Fruit fly (Drosophila melanogaster) whole organism, embryonic: ENCODE results near the gene PCNA2.

Experiments used
- Ada2b ChIP-seq: fragments of 200-800 bp; sonication (Bioruptor generic); IDR thresholded peaks from 2 replicates; pipeline ENCODE4 v1.3.6; 2022; ENCODE audit warnings: missing biosample characterization, missing genetic modification characterization
- Aef1 ChIP-seq: fragments of 200-800 bp; sonication (Bioruptor generic); IDR thresholded peaks from 3 replicates; pipeline ENCODE4 v1.3.6; 2022; ENCODE audit warnings: missing biosample characterization, missing genetic modification characterization
- Bgb ChIP-seq: fragments of 200-800 bp; sonication (Bioruptor generic); IDR thresholded peaks from 2 replicates; pipeline ENCODE4 v1.3.6; 2022; ENCODE audit warnings: missing biosample characterization, missing genetic modification characterization; ENCODE audit not compliant: partially characterized antibody
- C15 ChIP-seq: fragments of 200-800 bp; sonication (Bioruptor generic); IDR thresholded peaks from 3 replicates; pipeline ENCODE4 v1.3.6; 2022; ENCODE audit warnings: missing biosample characterization, missing genetic modification characterization
- CG11085 ChIP-seq: fragments of 200-800 bp; sonication (Bioruptor generic); IDR thresholded peaks from 2 replicates; pipeline ENCODE4 v1.3.6; 2022; ENCODE audit warnings: missing biosample characterization, missing genetic modification characterization
- CG11504 ChIP-seq: fragments of 200-800 bp; sonication (Bioruptor generic); optimal IDR thresholded peaks from 3 replicates; lab custom pipeline; 2019; ENCODE audit warnings: missing biosample characterization, mild to moderate bottlenecking, missing genetic modification characterization, moderate library complexity
- CG11695 ChIP-seq: fragments of 200-800 bp; sonication (Bioruptor generic); IDR thresholded peaks from 3 replicates; pipeline ENCODE4 v1.3.6; 2022; ENCODE audit warnings: missing biosample characterization, missing genetic modification characterization
- CG11696 ChIP-seq: fragments of 200-800 bp; sonication (Bioruptor generic); IDR thresholded peaks from 2 replicates; pipeline ENCODE4 v1.3.6; 2022; ENCODE audit warnings: missing biosample characterization, missing genetic modification characterization
- CG12236 ChIP-seq: fragments of 200-800 bp; sonication (Bioruptor generic); optimal IDR thresholded peaks from 2 replicates; lab custom pipeline; 2016; ENCODE audit warnings: missing biosample characterization, missing genetic modification characterization
- CG14014 ChIP-seq: fragments of 200-800 bp; sonication (Bioruptor generic); IDR thresholded peaks from 2 replicates; pipeline ENCODE4 v1.3.6; 2022; ENCODE audit warnings: missing biosample characterization, missing genetic modification characterization
- CG2875 ChIP-seq: fragments of 200-800 bp; sonication (Bioruptor generic); optimal IDR thresholded peaks from 2 replicates; lab custom pipeline; 2017; ENCODE audit warnings: missing biosample characterization, mild to moderate bottlenecking, missing genetic modification characterization, missing genetic modification reagents
- CG3163 ChIP-seq: fragments of 200-800 bp; sonication (Bioruptor generic); optimal IDR thresholded peaks from 3 replicates; lab custom pipeline; 2016; ENCODE audit warnings: missing biosample characterization, missing genetic modification characterization
- CG3847 ChIP-seq: fragments of 200-800 bp; sonication (Bioruptor generic); IDR thresholded peaks from 2 replicates; pipeline ENCODE4 v1.3.6; 2022; ENCODE audit warnings: missing biosample characterization, missing genetic modification characterization
- CG4820 ChIP-seq: fragments of 200-800 bp; sonication (Bioruptor generic); optimal IDR thresholded peaks from 3 replicates; lab custom pipeline; 2016; ENCODE audit warnings: missing biosample characterization, missing genetic modification characterization
- CG6813 ChIP-seq: fragments of 200-800 bp; sonication (Bioruptor generic); optimal IDR thresholded peaks from 2 replicates; lab custom pipeline; 2017; ENCODE audit warnings: missing biosample characterization, missing genetic modification characterization, mild to moderate bottlenecking, moderate library complexity, missing genetic modification reagents
- CG9727 ChIP-seq: fragments of 200-800 bp; sonication (Bioruptor generic); optimal IDR thresholded peaks from 3 replicates; lab custom pipeline; 2017; ENCODE audit warnings: missing biosample characterization, mild to moderate bottlenecking, missing genetic modification characterization
- CG9932 ChIP-seq: fragments of 200-800 bp; sonication (Bioruptor generic); IDR thresholded peaks from 2 replicates; pipeline ENCODE4 v1.3.6; 2022; ENCODE audit warnings: missing biosample characterization, missing genetic modification characterization
- Drgx ChIP-seq: fragments of 200-800 bp; sonication (Bioruptor generic); IDR thresholded peaks from 2 replicates; pipeline ENCODE4 v1.3.6; 2022; ENCODE audit warnings: missing biosample characterization, missing genetic modification characterization
- E2f1 ChIP-seq: fragments of 200-800 bp; sonication (Bioruptor generic); IDR thresholded peaks from 2 replicates; pipeline ENCODE4 v1.3.6; 2022; ENCODE audit warnings: missing biosample characterization, missing genetic modification characterization
- Fer2 ChIP-seq: fragments of 200-800 bp; sonication (Bioruptor generic); optimal IDR thresholded peaks from 2 replicates; lab custom pipeline; 2018; ENCODE audit warnings: missing biosample characterization, mild to moderate bottlenecking, missing genetic modification characterization, moderate library complexity
- HLH3B ChIP-seq: fragments of 200-800 bp; sonication (Bioruptor generic); IDR thresholded peaks from 2 replicates; pipeline ENCODE4 v1.3.6; 2022; ENCODE audit warnings: missing biosample characterization, missing genetic modification characterization
- HmgD ChIP-seq: fragments of 200-800 bp; sonication (Bioruptor generic); optimal IDR thresholded peaks from 3 replicates; lab custom pipeline; 2016; ENCODE audit warnings: missing biosample characterization, missing genetic modification characterization
- HmgZ ChIP-seq: fragments of 200-800 bp; sonication (Bioruptor generic); optimal IDR thresholded peaks from 2 replicates; lab custom pipeline; 2018; ENCODE audit warnings: missing biosample characterization, mild to moderate bottlenecking, missing genetic modification characterization
- NC2α ChIP-seq: fragments of 200-800 bp; sonication (Bioruptor generic); optimal IDR thresholded peaks from 2 replicates; lab custom pipeline; 2016; ENCODE audit warnings: missing biosample characterization, missing genetic modification characterization
- Six4 ChIP-seq: fragments of 200-800 bp; sonication (Bioruptor generic); optimal IDR thresholded peaks from 2 replicates; lab custom pipeline; 2016; ENCODE audit warnings: missing biosample characterization, missing genetic modification characterization
- Sry-δ ChIP-seq: fragments of 200-800 bp; sonication (Bioruptor generic); optimal IDR thresholded peaks from 2 replicates; lab custom pipeline; 2016; ENCODE audit warnings: missing biosample characterization, missing genetic modification characterization
- Trl ChIP-seq, 3 experiments: fragments of >200 bp in 2 of 3; fragments of 200-800 bp in 1 of 3; sonication (Bioruptor generic) in 1 of 3; optimal IDR thresholded peaks; 2 replicates in 1 of 3; 3 replicates in 2 of 3; lab custom pipeline; 2016 to 2017; ENCODE audit warnings: missing biosample characterization in 1 of 3, missing genetic modification characterization in 1 of 3
- abd-A ChIP-seq: fragments of 200-800 bp; sonication (Bioruptor generic); optimal IDR thresholded peaks from 3 replicates; lab custom pipeline; 2019; ENCODE audit warnings: missing biosample characterization, mild to moderate bottlenecking, missing genetic modification characterization, moderate library complexity
- bab2 ChIP-seq: fragments of 200-800 bp; sonication (Bioruptor generic); optimal IDR thresholded peaks from 2 replicates; lab custom pipeline; 2016; ENCODE audit warnings: missing biosample characterization, missing genetic modification characterization
- ci ChIP-seq: fragments of 200-800 bp; sonication (Bioruptor generic); IDR thresholded peaks from 3 replicates; pipeline ENCODE4 v1.3.6; 2022; ENCODE audit warnings: missing biosample characterization, missing genetic modification characterization
- crc ChIP-seq: fragments of 200-800 bp; sonication (Bioruptor generic); optimal IDR thresholded peaks from 2 replicates; lab custom pipeline; 2016; ENCODE audit warnings: missing biosample characterization, missing genetic modification characterization
- dmrt99B ChIP-seq: fragments of 200-800 bp; sonication (Bioruptor generic); optimal IDR thresholded peaks from 2 replicates; lab custom pipeline; 2018; ENCODE audit warnings: missing biosample characterization, mild to moderate bottlenecking, missing genetic modification characterization, moderate library complexity
- en ChIP-seq: fragments of 200-800 bp; sonication (Bioruptor generic); optimal IDR thresholded peaks from 2 replicates; lab custom pipeline; 2016; ENCODE audit warnings: missing biosample characterization, missing genetic modification characterization
- eve ChIP-seq, 2 experiments: fragments of >200 bp; optimal IDR thresholded peaks; 2 replicates each; lab custom pipeline; 2017; ENCODE audit warnings: missing biosample characterization in 2 of 2, missing genetic modification characterization in 2 of 2
- kay ChIP-seq: fragments of 200-800 bp; sonication (Bioruptor generic); optimal IDR thresholded peaks from 2 replicates; lab custom pipeline; 2016; ENCODE audit warnings: missing biosample characterization, missing genetic modification characterization
- knrl ChIP-seq: fragments of 200-800 bp; sonication (Bioruptor generic); IDR thresholded peaks from 3 replicates; pipeline ENCODE4 v1.3.6; 2022; ENCODE audit warnings: missing biosample characterization, missing genetic modification characterization; ENCODE audit not compliant: partially characterized antibody
- lilli ChIP-seq: fragments of 200-800 bp; sonication (Bioruptor generic); optimal IDR thresholded peaks from 3 replicates; lab custom pipeline; 2016; ENCODE audit warnings: missing biosample characterization, missing genetic modification characterization
- onecut ChIP-seq: fragments of 200-800 bp; sonication (Bioruptor generic); IDR thresholded peaks from 2 replicates; pipeline ENCODE4 v1.3.6; 2022; ENCODE audit warnings: missing biosample characterization, missing genetic modification characterization
- pan ChIP-seq, 4 experiments: fragments of >200 bp in 3 of 4; fragments of 200-800 bp in 1 of 4; sonication (Bioruptor generic) in 1 of 4; optimal IDR thresholded peaks in 3 of 4; IDR thresholded peaks in 1 of 4; 2 replicates each; pipeline versions ENCODE4 v1.3.6 to Lab custom; 2017 to 2022; ENCODE audit warnings: missing biosample characterization in 2 of 4, missing genetic modification characterization in 2 of 4, mixed read lengths in 1 of 4
- tgo ChIP-seq: fragments of 200-800 bp; sonication (Bioruptor generic); IDR thresholded peaks from 3 replicates; pipeline ENCODE4 v1.3.6; 2022; ENCODE audit warnings: missing biosample characterization, missing genetic modification characterization
- tx ChIP-seq: fragments of 200-800 bp; sonication (Bioruptor generic); optimal IDR thresholded peaks from 2 replicates; lab custom pipeline; 2016; ENCODE audit warnings: missing biosample characterization, missing genetic modification characterization
- unpg ChIP-seq: fragments of 200-800 bp; sonication (Bioruptor generic); optimal IDR thresholded peaks from 3 replicates; lab custom pipeline; 2018; ENCODE audit warnings: missing biosample characterization, mild to moderate bottlenecking, missing genetic modification characterization, moderate library complexity
- wor ChIP-seq: fragments of 200-800 bp; sonication (Bioruptor generic); IDR thresholded peaks from 2 replicates; pipeline ENCODE4 v1.3.6; 2022; ENCODE audit warnings: missing biosample characterization, missing genetic modification characterization
- zf30C ChIP-seq: fragments of 200-800 bp; sonication (Bioruptor generic); optimal IDR thresholded peaks from 3 replicates; lab custom pipeline; 2018; ENCODE audit warnings: missing biosample characterization, mild to moderate bottlenecking, missing genetic modification characterization

The PCNA2 gene

dm6 chr2L:19574959-19575625 lies 8.7 kb downstream of the PCNA2 start (continued):
- peak; percentile 55 for TF ChIP-seq Bgb (GFP tag; lab: Robert Waterston, UW)
- TF ChIP-seq dmrt99B: no peak
- TF ChIP-seq CG3163 (GFP tag; lab: Kevin White, UChicago): peak; percentile 81
- TF ChIP-seq abd-A (tag; lab: Kevin White, UChicago): peak; percentile 94
- TF ChIP-seq crc (GFP tag; lab: Kevin White, UChicago): no peak
- no peak for TF ChIP-seq Fer2
- TF ChIP-seq Trl (optimal IDR thresholded peaks at IDR 0.05; lab: Kevin White, UChicago): peak; percentile 74 to 79
- TF ChIP-seq Trl (GFP tag; optimal IDR thresholded peaks at IDR 0.05; lab: Kevin White, UChicago): no peak

dm6 chr2L:19574364-19574763 lies 9.4 kb downstream of the PCNA2 start:
- peak; percentile 6 for TF ChIP-seq zf30C (GFP tag; lab: Kevin White, UChicago)
- 0 out of 2 replicates have a peak, but pooled peaks have one; percentile 15 for TF ChIP-seq Drgx (GFP tag; lab: Robert Waterston, UW)
- 0 out of 2 replicates have a peak, but pooled peaks have one; percentile 16 for TF ChIP-seq E2f1 (GFP tag; lab: Robert Waterston, UW)
- TF ChIP-seq CG11695: no peak

dm6 chr2L:19572496-19573317 lies 11.1 kb downstream of the PCNA2 start:
- TF ChIP-seq tx (GFP tag; lab: Kevin White, UChicago) (peak; percentile 26), knrl (GFP tag; lab: Robert Waterston, UW) (no peak), CG6813 (GFP tag; lab: Kevin White, UChicago) (peak; percentile 20), C15 (GFP tag; lab: Robert Waterston, UW) (no peak), CG14014 (GFP tag; lab: Robert Waterston, UW) (peak; percentile 62), abd-A (tag; lab: Kevin White, UChicago) (peak; percentile 44), Ada2b (0 out of 2 replicates have a peak, but pooled peaks have one; percentile 5), CG12236 (peak; percentile 30), tgo (GFP tag; lab: Robert Waterston, UW) (peak; percentile 62; the same call in 2 of the 3 replicates), CG9932 (GFP tag; lab: Robert Waterston, UW) (peak; percentile 75), kay (GFP tag; lab: Kevin White, UChicago) (peak; percentile 19), CG11085 (0 out of 2 replicates have a peak, but pooled peaks have one; percentile 14), Sry-δ (GFP tag; lab: Kevin White, UChicago) (peak; percentile 2), CG3847 (GFP tag; lab: Robert Waterston, UW) (peak; percentile 46; the same call in 1 of the 2 replicates), CG11504 (peak; percentile 80), pan (optimal IDR thresholded peaks at IDR 0.05; lab: Kevin White, UChicago) (peak in 1 of 2 experiments; percentile 62), pan (GFP tag; optimal IDR thresholded peaks at IDR 0.05 in 1 of 2, IDR thresholded peaks at IDR 0.05 in 1 of 2) (no peak), CG2875 (GFP tag; lab: Kevin White, UChicago) (peak; percentile 19), HmgD (GFP tag; lab: Kevin White, UChicago) (no peak), unpg (GFP tag; lab: Kevin White, UChicago) (peak; percentile 62), CG9727 (GFP tag; lab: Kevin White, UChicago) (peak; percentile 72), ci (GFP tag; lab: Robert Waterston, UW) (no peak), onecut (GFP tag; lab: Robert Waterston, UW) (0 out of 2 replicates have a peak, but pooled peaks have one; percentile 27), Six4 (GFP tag; lab: Kevin White, UChicago) (no peak), HLH3B (GFP tag; lab: Robert Waterston, UW) (0 out of 2 replicates have a peak, but pooled peaks have one; percentile 39), lilli (GFP tag; lab: Kevin White, UChicago) (peak; percentile 87), eve (GFP tag; optimal IDR thresholded peaks at IDR 0.05; lab: Kevin White, UChicago) (no peak), Aef1 (GFP tag; lab: Robert Waterston, UW) (peak; percentile 65), wor (GFP tag; lab: Robert Waterston, UW) (no peak), CG11696 (no peak), en (GFP tag; lab: Kevin White, UChicago) (no peak), HmgZ (tag; lab: Kevin White, UChicago) (peak; percentile 43), CG4820 (peak; percentile 24), bab2 (peak; percentile 12), NC2α (no peak)
